Worm (Caenorhabditis elegans): Measurements from ENCODE around the gene Y55D5A.3.

ce11 chrIII:2961840-2962239, 13.7 kb downstream of the Y55D5A.3 start:
- TF ChIP-seq ztf-11 (tag; optimal IDR thresholded peaks at IDR 0.05), result no peak
- TF ChIP-seq lin-13 (GFP tag; optimal IDR thresholded peaks at IDR 0.05), result no peak
- TF ChIP-seq zag-1 (tag; optimal IDR thresholded peaks at IDR 0.05), result no peak
- no peak for TF ChIP-seq zfp-2 (tag; optimal IDR thresholded peaks at IDR 0.05)
- TF ChIP-seq tra-1 (GFP tag; IDR thresholded peaks at IDR 0.05), result no peak
- no peak for TF ChIP-seq zfp-3 (GFP tag; conservative IDR thresholded peaks at IDR 0.05)

Measured in whole organism, L4 larva.